Fruit fly (Drosophila melanogaster): Measurements from ENCODE around the gene CG6015.

CG6015 gene

dm6 chr3R:22043748-22044402, 9.8 kb upstream of the CG6015 start (continued):
- TF ChIP-seq Hr38 (GFP tag; optimal IDR thresholded peaks at IDR 0.05) (no peak), CG6808 (GFP tag; optimal IDR thresholded peaks at IDR 0.05) (no peak), CG32006 (GFP tag; optimal IDR thresholded peaks at IDR 0.05) (no peak), CG31627 (GFP tag; optimal IDR thresholded peaks at IDR 0.05) (peak; percentile 31), spab (GFP tag; optimal IDR thresholded peaks at IDR 0.05) (no peak), CG10669 (GFP tag; optimal IDR thresholded peaks at IDR 0.05) (no peak), fd85E (GFP tag; optimal IDR thresholded peaks at IDR 0.05) (no peak), pdm3 (GFP tag; optimal IDR thresholded peaks at IDR 0.05) (peak; percentile 9), CG3032 (tag; optimal IDR thresholded peaks at IDR 0.05) (no peak), CG11294 (GFP tag; IDR thresholded peaks at IDR 0.05) (no peak), CG6163 (GFP tag; IDR thresholded peaks at IDR 0.05) (peak; percentile 63), CG7368 (GFP tag; optimal IDR thresholded peaks at IDR 0.05) (no peak), fd59A (GFP tag; optimal IDR thresholded peaks at IDR 0.05) (no peak), CG34406 (GFP tag; optimal IDR thresholded peaks at IDR 0.05) (no peak), Sox15 (GFP tag; optimal IDR thresholded peaks at IDR 0.05) (no peak)

dm6 chr3R:22042982-22043381, 8.9 kb upstream of the CG6015 start:
- TF ChIP-seq OdsH (GFP tag; optimal IDR thresholded peaks at IDR 0.05) (no peak), salr (GFP tag; optimal IDR thresholded peaks at IDR 0.05) (no peak), lz (GFP tag; optimal IDR thresholded peaks at IDR 0.05) (no peak), Eip75B (GFP tag; optimal IDR thresholded peaks at IDR 0.05) (no peak), CG6163 (GFP tag; IDR thresholded peaks at IDR 0.05) (peak; percentile 9; the same call in 1 of the 3 replicates), svp (GFP tag) (peak; percentile 77), CG11902 (GFP tag; optimal IDR thresholded peaks at IDR 0.05) (no peak), acj6 (GFP tag; optimal IDR thresholded peaks at IDR 0.05) (no peak)

dm6 chr3R:22042283-22042875, 8.3 kb upstream of the CG6015 start:
- no peak for TF ChIP-seq CG3032 (tag; optimal IDR thresholded peaks at IDR 0.05)
- TF ChIP-seq CG15336 (GFP tag; IDR thresholded peaks at IDR 0.05), result 0 out of 2 replicates have a peak, but pooled peaks have one; percentile 8
- no peak for TF ChIP-seq Eip75B (GFP tag; optimal IDR thresholded peaks at IDR 0.05)
- no peak for TF ChIP-seq Ets21C (GFP tag; optimal IDR thresholded peaks at IDR 0.05)
- TF ChIP-seq Ets96B (tag; optimal IDR thresholded peaks at IDR 0.05), result no peak
- peak in 1 of 2 experiments; percentile 2 for TF ChIP-seq ss (GFP tag; optimal IDR thresholded peaks at IDR 0.05)
- TF ChIP-seq fkh (GFP tag; optimal IDR thresholded peaks at IDR 0.05), result no peak
- TF ChIP-seq fd59A (GFP tag; optimal IDR thresholded peaks at IDR 0.05), result no peak
- no peak for TF ChIP-seq CG4318 (GFP tag; optimal IDR thresholded peaks at IDR 0.05)
- TF ChIP-seq dsx (GFP tag; optimal IDR thresholded peaks at IDR 0.05; ENCODE audit: poor library complexity, severe bottlenecking), result peak; percentile 0
- TF ChIP-seq salr (GFP tag; optimal IDR thresholded peaks at IDR 0.05), result no peak
- TF ChIP-seq Eip78C (GFP tag), result peak; percentile 71
- no peak for TF ChIP-seq Sox15 (GFP tag; optimal IDR thresholded peaks at IDR 0.05)
- peak; percentile 74 for TF ChIP-seq achi (GFP tag; optimal IDR thresholded peaks at IDR 0.05)
- TF ChIP-seq CG11902 (GFP tag; optimal IDR thresholded peaks at IDR 0.05), result no peak
- no peak for TF ChIP-seq Hr4 (GFP tag; optimal IDR thresholded peaks at IDR 0.05)
- no peak for TF ChIP-seq CG8119 (GFP tag; IDR thresholded peaks at IDR 0.05)
- TF ChIP-seq fd85E (GFP tag; optimal IDR thresholded peaks at IDR 0.05), result no peak
- no peak for TF ChIP-seq CG31627 (GFP tag; optimal IDR thresholded peaks at IDR 0.05)
- no peak for TF ChIP-seq CG1621 (tag; optimal IDR thresholded peaks at IDR 0.05)
- TF ChIP-seq lz (GFP tag; optimal IDR thresholded peaks at IDR 0.05), result no peak
- TF ChIP-seq CG9139 (GFP tag; optimal IDR thresholded peaks at IDR 0.05), result no peak
- TF ChIP-seq Met (GFP tag; optimal IDR thresholded peaks at IDR 0.05), result no peak
- no peak for TF ChIP-seq Blimp-1 (GFP tag; optimal IDR thresholded peaks at IDR 0.05)
- TF ChIP-seq Smox (GFP tag; optimal IDR thresholded peaks at IDR 0.05), result no peak
- TF ChIP-seq CG11762 (GFP tag; optimal IDR thresholded peaks at IDR 0.05; ENCODE audit: insufficient read depth), result no peak
- no peak for TF ChIP-seq CG6792 (GFP tag; optimal IDR thresholded peaks at IDR 0.05)
- TF ChIP-seq CG6854 (GFP tag; optimal IDR thresholded peaks at IDR 0.05), result no peak
- no peak for TF ChIP-seq CG34406 (GFP tag; optimal IDR thresholded peaks at IDR 0.05)
- TF ChIP-seq CG8319 (GFP tag; optimal IDR thresholded peaks at IDR 0.05), result no peak
- TF ChIP-seq CG8632 (GFP tag; optimal IDR thresholded peaks at IDR 0.05), result no peak
- no peak for TF ChIP-seq CG10669 (GFP tag; optimal IDR thresholded peaks at IDR 0.05)
- no peak for TF ChIP-seq Gug (GFP tag; IDR thresholded peaks at IDR 0.05)
- TF ChIP-seq cyc (GFP tag; optimal IDR thresholded peaks at IDR 0.05), result no peak
- no peak for TF ChIP-seq CG32006 (GFP tag; optimal IDR thresholded peaks at IDR 0.05)

Data from whole organism, prepupa.